Fruit fly (Drosophila melanogaster) whole organism, adult: ENCODE data around the gene Vdup1.

Experiments
- CG11617 ChIP-seq: fragments of 200-800 bp; sonication (Bioruptor generic); optimal IDR thresholded peaks from 2 replicates; lab custom pipeline; 2017; ENCODE audit warnings: mild to moderate bottlenecking, missing biosample characterization, missing genetic modification reagents, missing genetic modification characterization
- CG12768 ChIP-seq: fragments of 200-800 bp; sonication (Bioruptor generic); optimal IDR thresholded peaks from 2 replicates; lab custom pipeline; 2017; ENCODE audit warnings: missing biosample characterization, missing genetic modification characterization, mild to moderate bottlenecking, moderate library complexity, missing genetic modification reagents
- CG14711 ChIP-seq: fragments of 200-800 bp; sonication (Bioruptor generic); optimal IDR thresholded peaks from 2 replicates; lab custom pipeline; 2018; ENCODE audit warnings: missing biosample characterization, mild to moderate bottlenecking, missing genetic modification characterization, moderate library complexity
- CG1620 ChIP-seq: fragments of 200-800 bp; sonication (Bioruptor generic); optimal IDR thresholded peaks from 2 replicates; lab custom pipeline; 2016; ENCODE audit warnings: missing biosample characterization, missing genetic modification characterization
- CG5204 ChIP-seq: fragments of 200-800 bp; sonication (Bioruptor generic); optimal IDR thresholded peaks from 2 replicates; lab custom pipeline; 2016; ENCODE audit warnings: missing biosample characterization, missing genetic modification characterization
- CG7045 ChIP-seq: fragments of 200-800 bp; sonication (Bioruptor generic); optimal IDR thresholded peaks from 2 replicates; lab custom pipeline; 2017; ENCODE audit warnings: missing biosample characterization, mild to moderate bottlenecking, missing genetic modification characterization
- Crg-1 ChIP-seq: fragments of 200-800 bp; sonication (Bioruptor generic); optimal IDR thresholded peaks from 2 replicates; lab custom pipeline; 2016; ENCODE audit warnings: missing biosample characterization, missing genetic modification characterization
- Hr96 ChIP-seq: fragments of 200-800 bp; sonication (Bioruptor generic); optimal IDR thresholded peaks from 2 replicates; lab custom pipeline; 2016; ENCODE audit warnings: missing biosample characterization, missing genetic modification characterization
- bab1 ChIP-seq: fragments of 200-800 bp; sonication (Bioruptor generic); optimal IDR thresholded peaks from 3 replicates; lab custom pipeline; 2019; ENCODE audit warnings: missing biosample characterization, mild to moderate bottlenecking, missing genetic modification characterization, moderate library complexity
- cnc ChIP-seq, 2 experiments: fragments of >200 bp; optimal IDR thresholded peaks; 2 replicates each; lab custom pipeline; 2017
- kay ChIP-seq: fragments of 200-800 bp; sonication (Bioruptor generic); peaks from one replicate; lab custom pipeline; 2016; ENCODE audit warnings: missing biosample characterization, missing genetic modification characterization, borderline replicate concordance
- pad ChIP-seq: fragments of 200-800 bp; sonication (Bioruptor generic); optimal IDR thresholded peaks from 3 replicates; lab custom pipeline; 2017; ENCODE audit warnings: missing biosample characterization, missing genetic modification characterization, mild to moderate bottlenecking, moderate library complexity, missing genetic modification reagents
- toe ChIP-seq: fragments of 200-800 bp; sonication (Bioruptor generic); optimal IDR thresholded peaks from 2 replicates; lab custom pipeline; 2016; ENCODE audit warnings: missing biosample characterization, missing genetic modification characterization

- TF ChIP-seq CG7045 (GFP tag; lab: Kevin White, UChicago) (no peak), toe (GFP tag; lab: Kevin White, UChicago) (no peak), kay (no peak), CG5204 (GFP tag; lab: Kevin White, UChicago) (no peak), cnc (optimal IDR thresholded peaks at IDR 0.05; lab: Kevin White, UChicago) (no peak), pad (no peak), bab1 (no peak), Crg-1 (no peak), CG1620 (no peak), CG14711 (tag; lab: Kevin White, UChicago) (no peak), Hr96 (GFP tag; lab: Kevin White, UChicago) (no peak), CG11617 (GFP tag; lab: Kevin White, UChicago) (no peak), CG12768 (no peak)
Observed at dm6 chr3L:179490-180261, 913 bp upstream of the Vdup1 start, which contains the start of gene CG13875.
